Worm (Caenorhabditis elegans) whole organism, L3 larva: Measurements from ENCODE around the gene txbp-3.

Source experiments
- R02D3.7 ChIP-seq: fragments of 150-350 bp; optimal IDR thresholded peaks from 2 replicates; lab custom pipeline; 2014; ENCODE audit warnings: missing biosample characterization, missing genetic modification characterization
- ZK546.5 ChIP-seq: sonication (generic microtip); optimal IDR thresholded peaks from 2 replicates; lab custom pipeline; 2017; ENCODE audit warnings: missing biosample characterization, missing genetic modification characterization
- aly-2 ChIP-seq: fragments of 150-350 bp; optimal IDR thresholded peaks from 2 replicates; lab custom pipeline; 2014; ENCODE audit warnings: missing biosample characterization, missing genetic modification characterization
- ama-1 ChIP-seq: fragments of 150-350 bp; optimal IDR thresholded peaks from 2 replicates; lab custom pipeline; 2018
- ceh-16 ChIP-seq: sonication (generic microtip); optimal IDR thresholded peaks from 2 replicates; lab custom pipeline; 2017; ENCODE audit warnings: missing biosample characterization, missing genetic modification characterization
- ceh-28 ChIP-seq: fragments of 150-350 bp; optimal IDR thresholded peaks from 2 replicates; lab custom pipeline; 2014; ENCODE audit warnings: missing biosample characterization, missing genetic modification reagents, missing genetic modification characterization
- ceh-82 ChIP-seq: fragments of 150-350 bp; optimal IDR thresholded peaks from 2 replicates; lab custom pipeline; 2014; ENCODE audit warnings: missing biosample characterization, missing genetic modification characterization
- ceh-9 ChIP-seq: sonication (generic microtip); optimal IDR thresholded peaks from 2 replicates; lab custom pipeline; 2018; ENCODE audit warnings: missing biosample characterization, missing genetic modification characterization
- daf-12 ChIP-seq: fragments of 150-350 bp; optimal IDR thresholded peaks from 2 replicates; lab custom pipeline; 2014; ENCODE audit warnings: missing biosample characterization, missing genetic modification reagents, missing genetic modification characterization
- egl-27 ChIP-seq: sonication (generic microtip); optimal IDR thresholded peaks from 4 replicates; lab custom pipeline; 2017; ENCODE audit warnings: missing biosample characterization, missing genetic modification reagents, missing genetic modification characterization
- egl-5 ChIP-seq: fragments of 150-350 bp; optimal IDR thresholded peaks from 2 replicates; lab custom pipeline; 2017; ENCODE audit warnings: missing biosample characterization, missing genetic modification reagents, missing genetic modification characterization, inconsistent platforms
- elt-1 ChIP-seq: fragments of 150-350 bp; optimal IDR thresholded peaks from 2 replicates; lab custom pipeline; 2014; ENCODE audit warnings: missing biosample characterization, missing genetic modification characterization
- elt-2 ChIP-seq: sonication (generic microtip); optimal IDR thresholded peaks from 2 replicates; lab custom pipeline; 2016; ENCODE audit warnings: missing genetic modification reagents, mild to moderate bottlenecking, missing genetic modification characterization, missing compliant biosample characterization
- elt-3 ChIP-seq, 3 experiments: fragments of 150-350 bp in 1 of 3; sonication (generic microtip) in 2 of 3; optimal IDR thresholded peaks; 2 replicates in 2 of 3; 4 replicates in 1 of 3; lab custom pipeline; 2014 to 2017; ENCODE audit warnings: missing biosample characterization in 3 of 3, missing genetic modification characterization in 3 of 3
- eor-1 ChIP-seq, 2 experiments: fragments of 150-350 bp; optimal IDR thresholded peaks; 2 replicates each; lab custom pipeline; 2014 to 2018; ENCODE audit warnings: missing biosample characterization in 2 of 2, missing genetic modification characterization in 2 of 2
- fkh-10 ChIP-seq: sonication (generic microtip); optimal IDR thresholded peaks from 2 replicates; lab custom pipeline; 2017; ENCODE audit warnings: missing biosample characterization, missing genetic modification reagents, missing genetic modification characterization
- fkh-2 ChIP-seq: fragments of 150-350 bp; optimal IDR thresholded peaks from 2 replicates; lab custom pipeline; 2014; ENCODE audit warnings: missing biosample characterization, missing genetic modification reagents, missing genetic modification characterization
- fos-1 ChIP-seq: fragments of 150-350 bp; optimal IDR thresholded peaks from 2 replicates; lab custom pipeline; 2014; ENCODE audit warnings: missing biosample characterization, missing genetic modification characterization
- hmg-11 ChIP-seq: sonication (generic microtip); optimal IDR thresholded peaks from 2 replicates; lab custom pipeline; 2016; ENCODE audit warnings: missing genetic modification characterization, missing compliant biosample characterization
- jun-1 ChIP-seq: fragments of 150-350 bp; optimal IDR thresholded peaks from 2 replicates; lab custom pipeline; 2014; ENCODE audit warnings: missing biosample characterization, missing genetic modification reagents, missing genetic modification characterization
- lin-15B ChIP-seq: fragments of 150-350 bp; optimal IDR thresholded peaks from 2 replicates; lab custom pipeline; 2014; ENCODE audit warnings: missing biosample characterization, missing genetic modification characterization
- lin-39 ChIP-seq: fragments of 150-350 bp; optimal IDR thresholded peaks from 2 replicates; lab custom pipeline; 2018; ENCODE audit warnings: missing biosample characterization, missing genetic modification reagents, missing genetic modification characterization
- lsy-12 ChIP-seq: sonication (generic microtip); optimal IDR thresholded peaks from 2 replicates; lab custom pipeline; 2016; ENCODE audit warnings: mild to moderate bottlenecking, missing genetic modification characterization, missing compliant biosample characterization
- mml-1 ChIP-seq: fragments of 150-350 bp; sonication (generic microtip); optimal IDR thresholded peaks from 3 replicates; lab custom pipeline; 2014; ENCODE audit warnings: missing biosample characterization, missing genetic modification characterization
- nfya-1 ChIP-seq: sonication (generic microtip); optimal IDR thresholded peaks from 2 replicates; lab custom pipeline; 2017; ENCODE audit warnings: missing genetic modification characterization, mild to moderate bottlenecking, missing compliant biosample characterization, antibody characterized with exemption, moderate library complexity; ENCODE audit not compliant: insufficient read depth
- nhr-11 ChIP-seq: fragments of 150-350 bp; optimal IDR thresholded peaks from 2 replicates; lab custom pipeline; 2014; ENCODE audit warnings: missing biosample characterization, missing genetic modification characterization
- nhr-12 ChIP-seq: fragments of 150-350 bp; optimal IDR thresholded peaks from 2 replicates; lab custom pipeline; 2014; ENCODE audit warnings: missing biosample characterization, missing genetic modification characterization
- nhr-23 ChIP-seq: fragments of 150-350 bp; optimal IDR thresholded peaks from 2 replicates; lab custom pipeline; 2014; ENCODE audit warnings: missing biosample characterization, missing genetic modification reagents, missing genetic modification characterization
- nhr-237 ChIP-seq: fragments of 150-350 bp; optimal IDR thresholded peaks from 2 replicates; lab custom pipeline; 2014; ENCODE audit warnings: missing biosample characterization, missing genetic modification characterization
- nhr-25 ChIP-seq: sonication (generic microtip); optimal IDR thresholded peaks from 2 replicates; lab custom pipeline; 2017; ENCODE audit warnings: missing biosample characterization, missing genetic modification characterization
- nhr-28 ChIP-seq: fragments of 150-350 bp; optimal IDR thresholded peaks from 2 replicates; lab custom pipeline; 2014; ENCODE audit warnings: missing biosample characterization, missing genetic modification characterization
- nhr-43 ChIP-seq: sonication (generic microtip); optimal IDR thresholded peaks from 2 replicates; lab custom pipeline; 2016; ENCODE audit warnings: mild to moderate bottlenecking, missing genetic modification characterization, missing compliant biosample characterization; ENCODE audit not compliant: poor library complexity, severe bottlenecking
- nhr-67 ChIP-seq: fragments of 150-350 bp; optimal IDR thresholded peaks from 2 replicates; lab custom pipeline; 2014; ENCODE audit warnings: missing biosample characterization, missing genetic modification characterization
- nhr-76 ChIP-seq: fragments of 150-350 bp; sonication (generic microtip); optimal IDR thresholded peaks from 5 replicates; lab custom pipeline; 2014; ENCODE audit warnings: missing biosample characterization, missing genetic modification characterization
- nhr-77 ChIP-seq: fragments of 150-350 bp; optimal IDR thresholded peaks from 2 replicates; lab custom pipeline; 2014; ENCODE audit warnings: missing biosample characterization, missing genetic modification characterization
- pha-4 ChIP-seq: fragments of 150-350 bp; optimal IDR thresholded peaks from 2 replicates; lab custom pipeline; 2014; ENCODE audit warnings: missing biosample characterization, missing genetic modification reagents, missing genetic modification characterization
- pqm-1 ChIP-seq: fragments of 150-350 bp; optimal IDR thresholded peaks from 2 replicates; lab custom pipeline; 2017; ENCODE audit warnings: missing biosample characterization, missing genetic modification characterization, inconsistent platforms
- sea-2 ChIP-seq: fragments of 150-350 bp; sonication (generic microtip); optimal IDR thresholded peaks from 4 replicates; lab custom pipeline; 2014; ENCODE audit warnings: missing biosample characterization, missing genetic modification reagents, missing genetic modification characterization
- skn-1 ChIP-seq: fragments of 150-350 bp; optimal IDR thresholded peaks from 2 replicates; lab custom pipeline; 2014; ENCODE audit warnings: missing biosample characterization, missing genetic modification characterization
- tbx-2 ChIP-seq: sonication (generic microtip); optimal IDR thresholded peaks from 2 replicates; lab custom pipeline; 2016; ENCODE audit warnings: mild to moderate bottlenecking, missing genetic modification characterization, missing compliant biosample characterization
- unc-62 ChIP-seq: fragments of 150-350 bp; sonication (generic microtip); optimal IDR thresholded peaks from 4 replicates; lab custom pipeline; 2014; ENCODE audit warnings: missing biosample characterization, missing genetic modification reagents, missing genetic modification characterization
- zag-1 ChIP-seq: fragments of 150-350 bp; optimal IDR thresholded peaks from 2 replicates; lab custom pipeline; 2014; ENCODE audit warnings: missing biosample characterization, missing genetic modification characterization
- ztf-11 ChIP-seq: fragments of 150-350 bp; optimal IDR thresholded peaks from 2 replicates; lab custom pipeline; 2014; ENCODE audit warnings: missing biosample characterization, missing genetic modification characterization
- ztf-4 ChIP-seq: fragments of 150-350 bp; optimal IDR thresholded peaks from 2 replicates; lab custom pipeline; 2014; ENCODE audit warnings: missing biosample characterization, missing genetic modification characterization

Gene txbp-3

ce11 chrIII:5018116-5018689, 29.1 kb downstream of the txbp-3 start, which contains the start of gene wip-1 (continued):
- TF ChIP-seq ztf-11 (tag; lab: Kevin White, UChicago): no peak
- peak; percentile 2 for TF ChIP-seq daf-12 (tag; lab: Kevin White, UChicago)
- TF ChIP-seq pha-4: peak; percentile 100
- no peak for TF ChIP-seq fkh-2 (tag; lab: Kevin White, UChicago)
- TF ChIP-seq nhr-77 (tag; lab: Kevin White, UChicago): peak; percentile 88
- peak; percentile 97 for TF ChIP-seq jun-1 (tag; lab: Kevin White, UChicago)
- peak; percentile 92 for TF ChIP-seq egl-5 (tag; lab: Kevin White, UChicago)
- peak; percentile 83 for TF ChIP-seq ztf-4
- peak; percentile 29 for TF ChIP-seq zag-1
- no peak for TF ChIP-seq ceh-9 (tag; lab: Kevin White, UChicago)
- peak; percentile 60 for TF ChIP-seq unc-62 (GFP tag; lab: Kevin White, UChicago)
- peak; percentile 95 for TF ChIP-seq lin-15B (tag; lab: Kevin White, UChicago)
- TF ChIP-seq elt-2 (tag; lab: Kevin White, UChicago): peak; percentile 93
- peak; percentile 5 to 73 (median 6) for TF ChIP-seq elt-3 (tag; optimal IDR thresholded peaks at IDR 0.05; lab: Kevin White, UChicago)
- peak; percentile 98 for TF ChIP-seq lsy-12 (tag; lab: Kevin White, UChicago)
- peak; percentile 82 for TF ChIP-seq fos-1 (tag; lab: Kevin White, UChicago)
- TF ChIP-seq ceh-16 (tag; lab: Kevin White, UChicago): peak; percentile 68

DNA sequence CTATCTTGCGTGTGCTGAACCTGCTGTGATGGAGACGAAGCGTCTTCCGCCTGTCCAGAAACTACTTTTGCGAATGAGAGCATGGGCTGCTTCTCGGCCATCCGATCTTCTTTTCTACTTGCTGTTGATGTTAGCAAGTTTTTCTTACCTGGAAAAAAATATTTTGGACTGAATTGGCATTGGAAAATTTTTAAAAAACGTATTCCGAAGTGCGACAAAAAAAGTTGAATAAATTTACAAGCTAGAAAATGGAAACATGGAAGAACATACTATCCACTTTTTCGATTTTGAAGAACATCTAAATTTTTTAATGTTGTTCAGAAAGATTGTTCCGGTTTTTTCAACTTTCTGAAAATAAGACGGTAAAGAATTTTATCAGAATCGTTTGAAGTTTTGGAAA, 29.7 kb downstream of the txbp-3 start, which contains the start of gene larp-1:
Gene larp-1 (minus strand): TSS at position 101 of the 400 bp plus-strand sequence.
- TF ChIP-seq mml-1 (tag; lab: Kevin White, UChicago): no peak
- no peak for TF ChIP-seq nhr-76 (tag; lab: Kevin White, UChicago)
- no peak for TF ChIP-seq lsy-12 (tag; lab: Kevin White, UChicago)
- no peak for TF ChIP-seq unc-62 (GFP tag; lab: Kevin White, UChicago)
- no peak for TF ChIP-seq ztf-11 (tag; lab: Kevin White, UChicago)
- no peak for TF ChIP-seq fkh-10 (GFP tag; lab: Kevin White, UChicago)
- TF ChIP-seq elt-3 (tag; optimal IDR thresholded peaks at IDR 0.05; lab: Kevin White, UChicago): no peak
- no peak for TF ChIP-seq ceh-82 (tag; lab: Kevin White, UChicago)
- TF ChIP-seq nhr-25 (tag; lab: Kevin White, UChicago): no peak
- TF ChIP-seq nhr-237 (tag; lab: Kevin White, UChicago): no peak
- no peak for TF ChIP-seq fos-1 (tag; lab: Kevin White, UChicago)
- TF ChIP-seq, all 47 proteins: peak for 0

ce11 chrIII:5013915-5014346, 33.3 kb downstream of the txbp-3 start:
- TF ChIP-seq ceh-28: peak; percentile 75
- peak; percentile 91 for TF ChIP-seq nfya-1
- TF ChIP-seq ztf-11 (tag; lab: Kevin White, UChicago): no peak
- TF ChIP-seq ceh-16 (tag; lab: Kevin White, UChicago): peak; percentile 12
- TF ChIP-seq tbx-2 (tag; lab: Kevin White, UChicago): peak; percentile 76
- TF ChIP-seq nhr-67 (tag; lab: Kevin White, UChicago): no peak
- peak; percentile 95 for TF ChIP-seq lin-39 (tag; lab: Kevin White, UChicago)
- peak; percentile 26 for TF ChIP-seq egl-5 (tag; lab: Kevin White, UChicago)
- peak; percentile 91 for TF ChIP-seq nhr-25 (tag; lab: Kevin White, UChicago)
- peak; percentile 44 for TF ChIP-seq ama-1
- peak; percentile 38 for TF ChIP-seq pqm-1 (tag; lab: Kevin White, UChicago)
- TF ChIP-seq nhr-12 (tag; lab: Kevin White, UChicago): no peak
- TF ChIP-seq zag-1: no peak
- peak; percentile 93 for TF ChIP-seq hmg-11 (tag; lab: Kevin White, UChicago)
- TF ChIP-seq lin-15B (tag; lab: Kevin White, UChicago): peak; percentile 73
- TF ChIP-seq jun-1 (tag; lab: Kevin White, UChicago): peak; percentile 90
- peak; percentile 12 for TF ChIP-seq fkh-10 (GFP tag; lab: Kevin White, UChicago)
- peak; percentile 51 for TF ChIP-seq unc-62 (GFP tag; lab: Kevin White, UChicago)
- peak; percentile 15 for TF ChIP-seq fos-1 (tag; lab: Kevin White, UChicago)
- peak; percentile 63 for TF ChIP-seq elt-1 (tag; lab: Kevin White, UChicago)
- peak; percentile 76 for TF ChIP-seq lsy-12 (tag; lab: Kevin White, UChicago)
- TF ChIP-seq nhr-28: no peak
- no peak for TF ChIP-seq nhr-76 (tag; lab: Kevin White, UChicago)
- TF ChIP-seq pha-4: peak; percentile 87
- peak; percentile 38 for TF ChIP-seq skn-1 (tag; lab: Kevin White, UChicago)
- TF ChIP-seq eor-1 (tag; optimal IDR thresholded peaks at IDR 0.05; lab: Kevin White, UChicago): no peak
- peak; percentile 64 for TF ChIP-seq egl-27 (tag; lab: Kevin White, UChicago)
- no peak for TF ChIP-seq nhr-43 (tag; lab: Kevin White, UChicago)
- TF ChIP-seq ceh-9 (tag; lab: Kevin White, UChicago): no peak
- TF ChIP-seq fkh-2 (tag; lab: Kevin White, UChicago): no peak
- peak; percentile 83 for TF ChIP-seq nhr-23
- TF ChIP-seq daf-12 (tag; lab: Kevin White, UChicago): no peak
- no peak for TF ChIP-seq mml-1 (tag; lab: Kevin White, UChicago)
- TF ChIP-seq elt-2 (tag; lab: Kevin White, UChicago): peak; percentile 66
- TF ChIP-seq nhr-11 (tag; lab: Kevin White, UChicago): peak; percentile 89
- peak; percentile 55 for TF ChIP-seq R02D3.7 (tag; lab: Kevin White, UChicago)
- TF ChIP-seq elt-3 (tag; optimal IDR thresholded peaks at IDR 0.05; lab: Kevin White, UChicago): no peak
- no peak for TF ChIP-seq ZK546.5
- TF ChIP-seq aly-2: no peak
- TF ChIP-seq sea-2 (GFP tag; lab: Kevin White, UChicago): no peak
